Fruit fly (Drosophila melanogaster) whole organism, embryonic: ENCODE results near the gene IscU.

ENCODE experiments used
- CG10321 ChIP-seq: fragments of 200-800 bp; sonication (Bioruptor generic); IDR thresholded peaks from 2 replicates; pipeline ENCODE4 v1.3.6; 2022; ENCODE audit warnings: missing biosample characterization, missing genetic modification characterization
- CG10462 ChIP-seq: fragments of 200-800 bp; sonication (Bioruptor generic); optimal IDR thresholded peaks from 2 replicates; lab custom pipeline; 2016; ENCODE audit warnings: missing biosample characterization, missing genetic modification characterization
- CG10654 ChIP-seq: fragments of 200-800 bp; sonication (Bioruptor generic); optimal IDR thresholded peaks from 2 replicates; lab custom pipeline; 2016; ENCODE audit warnings: missing biosample characterization, missing genetic modification characterization
- CG11085 ChIP-seq: fragments of 200-800 bp; sonication (Bioruptor generic); IDR thresholded peaks from 2 replicates; pipeline ENCODE4 v1.3.6; 2022; ENCODE audit warnings: missing biosample characterization, missing genetic modification characterization
- CG12769 ChIP-seq: fragments of 200-800 bp; sonication (Bioruptor generic); optimal IDR thresholded peaks from 2 replicates; lab custom pipeline; 2019; ENCODE audit warnings: missing biosample characterization, mild to moderate bottlenecking, missing genetic modification characterization, moderate library complexity
- CG13424 ChIP-seq: fragments of 200-800 bp; sonication (Bioruptor generic); optimal IDR thresholded peaks from 2 replicates; lab custom pipeline; 2019; ENCODE audit warnings: missing biosample characterization, mild to moderate bottlenecking, missing genetic modification characterization, moderate library complexity
- CG13624 ChIP-seq: fragments of 200-800 bp; sonication (Bioruptor generic); optimal IDR thresholded peaks from 2 replicates; lab custom pipeline; 2016; ENCODE audit warnings: missing biosample characterization, missing genetic modification characterization
- CG15514 ChIP-seq: fragments of 200-800 bp; sonication (Bioruptor generic); optimal IDR thresholded peaks from 3 replicates; lab custom pipeline; 2017; ENCODE audit warnings: missing biosample characterization, missing genetic modification characterization, mild to moderate bottlenecking, moderate library complexity, missing genetic modification reagents
- CG32767 ChIP-seq: fragments of 200-800 bp; sonication (Bioruptor generic); IDR thresholded peaks from 2 replicates; pipeline ENCODE4 v1.3.6; 2022; ENCODE audit warnings: missing biosample characterization, missing genetic modification characterization
- CG3726 ChIP-seq: fragments of 200-800 bp; sonication (Bioruptor generic); IDR thresholded peaks from 3 replicates; pipeline ENCODE4, ENCODE4 v1.3.6; 2022; ENCODE audit warnings: missing biosample characterization, missing genetic modification characterization
- CG3838 ChIP-seq: fragments of 200-800 bp; sonication (Bioruptor generic); optimal IDR thresholded peaks from 3 replicates; lab custom pipeline; 2016; ENCODE audit warnings: missing biosample characterization, missing genetic modification characterization
- CG4707 ChIP-seq: fragments of 200-800 bp; sonication (Bioruptor generic); optimal IDR thresholded peaks from 2 replicates; lab custom pipeline; 2018; ENCODE audit warnings: missing biosample characterization, mild to moderate bottlenecking, missing genetic modification characterization, moderate library complexity
- CG6175 ChIP-seq: fragments of 200-800 bp; sonication (Bioruptor generic); IDR thresholded peaks from 3 replicates; pipeline ENCODE4 v1.3.6; 2022; ENCODE audit warnings: missing biosample characterization, missing genetic modification characterization
- CG8359 ChIP-seq: fragments of 200-800 bp; sonication (Bioruptor generic); optimal IDR thresholded peaks from 2 replicates; lab custom pipeline; 2017; ENCODE audit warnings: missing biosample characterization, mild to moderate bottlenecking, missing genetic modification characterization, borderline replicate concordance
- CG8924 ChIP-seq: fragments of 200-800 bp; optimal IDR thresholded peaks from 3 replicates; lab custom pipeline; 2019; ENCODE audit warnings: missing biosample characterization, mild to moderate bottlenecking, missing genetic modification characterization, moderate library complexity
- CG9932 ChIP-seq: fragments of 200-800 bp; sonication (Bioruptor generic); IDR thresholded peaks from 2 replicates; pipeline ENCODE4 v1.3.6; 2022; ENCODE audit warnings: missing biosample characterization, missing genetic modification characterization
- CkIIα-i1 ChIP-seq: fragments of 200-800 bp; sonication (Bioruptor generic); IDR thresholded peaks from 2 replicates; pipeline ENCODE4 v1.3.6; 2022; ENCODE audit warnings: missing biosample characterization, missing genetic modification characterization
- CrebB ChIP-seq: fragments of 200-800 bp; sonication (Bioruptor generic); optimal IDR thresholded peaks from 3 replicates; lab custom pipeline; 2018; ENCODE audit warnings: missing biosample characterization, mild to moderate bottlenecking, missing genetic modification characterization
- D ChIP-seq, 2 experiments: fragments of 200-800 bp in 1 of 2; fragments of >200 bp in 1 of 2; sonication (Bioruptor generic) in 1 of 2; optimal IDR thresholded peaks; 2 replicates in 1 of 2; 3 replicates in 1 of 2; lab custom pipeline; 2017; ENCODE audit warnings: mild to moderate bottlenecking in 1 of 2, missing biosample characterization in 1 of 2, missing genetic modification characterization in 1 of 2, missing genetic modification reagents in 1 of 2
- Dp ChIP-seq: fragments of 200-800 bp; sonication (Bioruptor generic); optimal IDR thresholded peaks from 2 replicates; lab custom pipeline; 2018; ENCODE audit warnings: missing biosample characterization, mild to moderate bottlenecking, missing genetic modification characterization, moderate library complexity
- E2f1 ChIP-seq: fragments of 200-800 bp; sonication (Bioruptor generic); IDR thresholded peaks from 2 replicates; pipeline ENCODE4 v1.3.6; 2022; ENCODE audit warnings: missing biosample characterization, missing genetic modification characterization
- Elba2 ChIP-seq: fragments of 200-800 bp; sonication (Bioruptor generic); optimal IDR thresholded peaks from 3 replicates; lab custom pipeline; 2016; ENCODE audit warnings: missing biosample characterization, missing genetic modification characterization
- H2.0 ChIP-seq: fragments of 200-800 bp; sonication (Bioruptor generic); IDR thresholded peaks from 2 replicates; pipeline ENCODE4 v1.3.6; 2022; ENCODE audit warnings: missing biosample characterization, missing genetic modification characterization
- Hand ChIP-seq: fragments of 200-800 bp; sonication (Bioruptor generic); optimal IDR thresholded peaks from 2 replicates; lab custom pipeline; 2017; ENCODE audit warnings: mild to moderate bottlenecking, missing biosample characterization, missing genetic modification reagents, missing genetic modification characterization
- Hmr ChIP-seq: fragments of 200-800 bp; sonication (Bioruptor generic); optimal IDR thresholded peaks from 3 replicates; lab custom pipeline; 2017; ENCODE audit warnings: mild to moderate bottlenecking, missing biosample characterization, missing genetic modification reagents, missing genetic modification characterization
- Kr ChIP-seq: fragments of 200-800 bp; sonication (Bioruptor generic); optimal IDR thresholded peaks from 2 replicates; lab custom pipeline; 2017; ENCODE audit warnings: missing biosample characterization, mild to moderate bottlenecking, missing genetic modification characterization
- MBD-R2 ChIP-seq: fragments of 200-800 bp; sonication (Bioruptor generic); IDR thresholded peaks from 2 replicates; pipeline ENCODE4 v1.3.6; 2022; ENCODE audit warnings: missing biosample characterization, missing genetic modification characterization
- MESR4 ChIP-seq: fragments of 200-800 bp; sonication (Bioruptor generic); optimal IDR thresholded peaks from 2 replicates; lab custom pipeline; 2018; ENCODE audit warnings: missing biosample characterization, mild to moderate bottlenecking, missing genetic modification characterization, moderate library complexity
- Med ChIP-seq: fragments of 200-800 bp; sonication (Bioruptor generic); peaks from one replicate; lab custom pipeline; 2016; ENCODE audit warnings: missing biosample characterization, missing genetic modification characterization, mild to moderate bottlenecking, inconsistent platforms, moderate library complexity
- Ravus ChIP-seq: fragments of 200-800 bp; sonication (Bioruptor generic); IDR thresholded peaks from 2 replicates; pipeline ENCODE4 v1.3.6; 2022; ENCODE audit warnings: missing biosample characterization, missing genetic modification characterization
- TFAM ChIP-seq: fragments of 200-800 bp; sonication (Bioruptor generic); optimal IDR thresholded peaks from 2 replicates; lab custom pipeline; 2017; ENCODE audit warnings: missing biosample characterization, missing genetic modification characterization, inconsistent platforms
- Xbp1 ChIP-seq: fragments of 200-800 bp; sonication (Bioruptor generic); optimal IDR thresholded peaks from 3 replicates; lab custom pipeline; 2016; ENCODE audit warnings: missing biosample characterization, mild to moderate bottlenecking, missing genetic modification characterization
- cg ChIP-seq: fragments of 200-800 bp; sonication (Bioruptor generic); optimal IDR thresholded peaks from 3 replicates; lab custom pipeline; 2019; ENCODE audit warnings: missing biosample characterization, mild to moderate bottlenecking, missing genetic modification characterization, moderate library complexity
- crol ChIP-seq: fragments of 200-800 bp; sonication (Bioruptor generic); IDR thresholded peaks from 2 replicates; pipeline ENCODE4 v1.3.6; 2022; ENCODE audit warnings: missing biosample characterization, missing genetic modification characterization
- disco-r ChIP-seq: fragments of 200-800 bp; sonication (Bioruptor generic); optimal IDR thresholded peaks from 2 replicates; lab custom pipeline; 2016; ENCODE audit warnings: missing biosample characterization, missing genetic modification characterization
- gro ChIP-seq: fragments of 200-800 bp; sonication (Bioruptor generic); optimal IDR thresholded peaks from 2 replicates; lab custom pipeline; 2016; ENCODE audit warnings: missing biosample characterization, missing genetic modification characterization
- her ChIP-seq: fragments of 200-800 bp; sonication (Bioruptor generic); optimal IDR thresholded peaks from 2 replicates; lab custom pipeline; 2016; ENCODE audit warnings: missing biosample characterization, missing genetic modification characterization
- lbe ChIP-seq: fragments of 200-800 bp; sonication (Bioruptor generic); optimal IDR thresholded peaks from 2 replicates; lab custom pipeline; 2016; ENCODE audit warnings: missing biosample characterization, mild to moderate bottlenecking, missing genetic modification characterization
- mirr ChIP-seq: fragments of 200-800 bp; sonication (Bioruptor generic); optimal IDR thresholded peaks from 3 replicates; lab custom pipeline; 2018; ENCODE audit warnings: missing biosample characterization, mild to moderate bottlenecking, missing genetic modification characterization
- pan ChIP-seq, 4 experiments: fragments of >200 bp in 3 of 4; fragments of 200-800 bp in 1 of 4; sonication (Bioruptor generic) in 1 of 4; optimal IDR thresholded peaks in 3 of 4; IDR thresholded peaks in 1 of 4; 2 replicates each; pipeline versions ENCODE4 v1.3.6 to Lab custom; 2017 to 2022; ENCODE audit warnings: missing biosample characterization in 2 of 4, missing genetic modification characterization in 2 of 4, mixed read lengths in 1 of 4
- phol ChIP-seq: fragments of 200-800 bp; sonication (Bioruptor generic); optimal IDR thresholded peaks from 3 replicates; lab custom pipeline; 2018; ENCODE audit warnings: missing biosample characterization, mild to moderate bottlenecking, missing genetic modification characterization, moderate library complexity
- pnt ChIP-seq: fragments of 200-800 bp; sonication (Bioruptor generic); optimal IDR thresholded peaks from 3 replicates; lab custom pipeline; 2016; ENCODE audit warnings: missing biosample characterization, missing genetic modification characterization
- sd ChIP-seq: fragments of 200-800 bp; sonication (Bioruptor generic); optimal IDR thresholded peaks from 3 replicates; lab custom pipeline; 2018; ENCODE audit warnings: missing biosample characterization, mild to moderate bottlenecking, missing genetic modification characterization, moderate library complexity
- sens ChIP-seq: fragments of 200-800 bp; sonication (Bioruptor generic); peaks from one replicate; lab custom pipeline; 2016; ENCODE audit warnings: missing biosample characterization, missing genetic modification characterization
- trem ChIP-seq: fragments of 200-800 bp; optimal IDR thresholded peaks from 3 replicates; lab custom pipeline; 2019; ENCODE audit warnings: missing biosample characterization, mild to moderate bottlenecking, missing genetic modification characterization, moderate library complexity
- twi ChIP-seq: fragments of 200-800 bp; optimal IDR thresholded peaks from 2 replicates; lab custom pipeline; 2019; ENCODE audit warnings: missing biosample characterization, mild to moderate bottlenecking, missing genetic modification characterization, moderate library complexity
- vfl ChIP-seq: fragments of 200-800 bp; sonication (Bioruptor generic); optimal IDR thresholded peaks from 2 replicates; lab custom pipeline; 2016; ENCODE audit warnings: missing biosample characterization, missing genetic modification characterization
- vvl ChIP-seq: fragments of 200-800 bp; sonication (Bioruptor generic); IDR thresholded peaks from 2 replicates; pipeline ENCODE4 v1.3.6; 2022; ENCODE audit warnings: missing biosample characterization, missing genetic modification characterization
- wek ChIP-seq: fragments of 200-800 bp; sonication (Bioruptor generic); optimal IDR thresholded peaks from 3 replicates; lab custom pipeline; 2018; ENCODE audit warnings: missing biosample characterization, mild to moderate bottlenecking, missing genetic modification characterization, moderate library complexity
- yki ChIP-seq: fragments of >200 bp; optimal IDR thresholded peaks from 3 replicates; lab custom pipeline; 2018

IscU gene

DNA sequence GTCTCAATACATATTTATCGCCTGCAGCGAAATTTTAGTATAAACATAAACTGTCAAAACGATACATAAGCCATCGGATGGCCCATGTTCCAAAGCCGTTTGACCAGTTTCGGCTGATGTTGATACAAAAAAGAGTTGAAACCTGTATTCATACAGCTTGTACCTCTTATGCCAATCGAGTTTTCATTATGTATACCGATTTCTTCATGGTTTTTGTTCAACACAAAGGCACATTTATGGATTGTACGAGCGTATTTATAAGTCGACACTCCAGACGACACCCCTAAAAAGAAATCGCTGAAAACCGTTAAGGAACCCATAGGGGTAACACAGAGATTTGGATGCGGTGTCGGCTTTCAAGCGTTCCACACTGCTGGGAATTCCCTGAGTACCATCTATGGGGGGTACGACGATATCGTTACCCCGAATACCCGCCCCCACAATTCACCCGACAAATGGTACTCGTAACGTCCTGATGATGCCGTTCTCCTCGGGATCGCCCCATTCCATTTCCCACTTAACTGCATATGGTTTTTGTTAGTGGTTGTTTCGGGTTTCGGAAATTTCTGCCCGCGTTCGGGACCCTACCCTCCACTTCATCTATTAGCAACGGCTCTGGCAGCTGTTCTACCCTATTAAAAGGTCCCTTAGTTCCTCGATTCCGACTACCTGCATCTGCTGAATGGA lies 16.0 kb downstream of the IscU start:
- no peak for TF ChIP-seq CG8359 (GFP tag; lab: Kevin White, UChicago)
- TF ChIP-seq Med (GFP tag; lab: Kevin White, UChicago) = peak; percentile 17
- TF ChIP-seq MBD-R2 (GFP tag; lab: Robert Waterston, UW) = no peak
- no peak for TF ChIP-seq lbe
- TF ChIP-seq cg (GFP tag; lab: Kevin White, UChicago) = peak; percentile 37
- no peak for TF ChIP-seq phol (tag; lab: Kevin White, UChicago)
- TF ChIP-seq crol = peak; percentile 19; the same call in 1 of the 2 replicates
- TF ChIP-seq mirr (GFP tag; lab: Kevin White, UChicago) = peak; percentile 47
- TF ChIP-seq Dp (GFP tag; lab: Kevin White, UChicago) = no peak
- TF ChIP-seq CG8924 = peak; percentile 33
- TF ChIP-seq Ravus (GFP tag; lab: Robert Waterston, UW) = no peak
- peak; percentile 75 for TF ChIP-seq sens
- peak; percentile 30 for TF ChIP-seq D (optimal IDR thresholded peaks at IDR 0.05; lab: Kevin White, UChicago)
- no peak for TF ChIP-seq D (GFP tag; optimal IDR thresholded peaks at IDR 0.05; lab: Kevin White, UChicago)
- no peak for TF ChIP-seq Xbp1 (GFP tag; lab: Kevin White, UChicago)
- TF ChIP-seq yki (lab: Kevin White, UChicago) = no peak
- no peak for TF ChIP-seq pnt (GFP tag; lab: Kevin White, UChicago)
- no peak for TF ChIP-seq CG3838
- TF ChIP-seq CrebB (tag; lab: Kevin White, UChicago) = no peak
- no peak for TF ChIP-seq CG13424 (tag; lab: Kevin White, UChicago)
- TF ChIP-seq CG4707 (GFP tag; lab: Kevin White, UChicago) = no peak
- TF ChIP-seq vfl (GFP tag; lab: Kevin White, UChicago) = no peak
- peak; percentile 25; the same call in 1 of the 2 replicates for TF ChIP-seq CG9932 (GFP tag; lab: Robert Waterston, UW)
- TF ChIP-seq CG6175 (GFP tag; lab: Robert Waterston, UW) = no peak
- TF ChIP-seq CG15514 = peak; percentile 6
- no peak for TF ChIP-seq CG3726 (GFP tag; lab: Robert Waterston, UW)
- TF ChIP-seq Kr (GFP tag; lab: Kevin White, UChicago) = peak; percentile 98
- TF ChIP-seq CG12769 = peak; percentile 69
- no peak for TF ChIP-seq trem (tag; lab: Kevin White, UChicago)
- TF ChIP-seq MESR4 (GFP tag; lab: Kevin White, UChicago) = no peak
- no peak for TF ChIP-seq CG10654 (GFP tag; lab: Kevin White, UChicago)
- no peak for TF ChIP-seq CG10321
- no peak for TF ChIP-seq pan (optimal IDR thresholded peaks at IDR 0.05; lab: Kevin White, UChicago)
- TF ChIP-seq pan (GFP tag; optimal IDR thresholded peaks at IDR 0.05 in 1 of 2, IDR thresholded peaks at IDR 0.05 in 1 of 2) = no peak
- peak; percentile 91 for TF ChIP-seq twi (tag; lab: Kevin White, UChicago)
- TF ChIP-seq CG11085 (GFP tag; lab: Robert Waterston, UW) = no peak
- no peak for TF ChIP-seq gro (GFP tag; lab: Kevin White, UChicago)
- no peak for TF ChIP-seq her (GFP tag; lab: Kevin White, UChicago)
- no peak for TF ChIP-seq H2.0 (GFP tag; lab: Robert Waterston, UW)
- TF ChIP-seq TFAM (GFP tag; lab: Kevin White, UChicago) = no peak
- no peak for TF ChIP-seq Hand (GFP tag; lab: Kevin White, UChicago)
- TF ChIP-seq E2f1 (GFP tag; lab: Robert Waterston, UW) = no peak
- no peak for TF ChIP-seq CkIIα-i1
- peak; percentile 51; the same call in 1 of the 2 replicates for TF ChIP-seq CG32767
- no peak for TF ChIP-seq Elba2
- peak; percentile 13 for TF ChIP-seq sd (tag; lab: Kevin White, UChicago)
- TF ChIP-seq disco-r (GFP tag; lab: Kevin White, UChicago) = no peak
- peak; percentile 49; the same call in 1 of the 2 replicates for TF ChIP-seq vvl (GFP tag; lab: Robert Waterston, UW)
- no peak for TF ChIP-seq CG10462 (GFP tag; lab: Kevin White, UChicago)
- TF ChIP-seq CG13624 = no peak
- TF ChIP-seq Hmr (GFP tag; lab: Kevin White, UChicago) = no peak
- TF ChIP-seq wek (GFP tag; lab: Kevin White, UChicago) = peak; percentile 28
